Worm (Caenorhabditis elegans) whole organism, midembryonic: Measurements from ENCODE around the gene oac-50.

Experiments
- T22C8.4 ChIP-seq: fragments of 200-800 bp; sonication (Bioruptor generic); IDR thresholded peaks from 2 replicates; pipeline ENCODE4 v1.3.6; 2022; ENCODE audit warnings: missing genetic modification characterization, missing compliant biosample characterization
- cog-1 ChIP-seq: sonication (generic microtip); optimal IDR thresholded peaks from 2 replicates; lab custom pipeline; 2016; ENCODE audit warnings: missing genetic modification characterization, missing compliant biosample characterization
- flt-1 ChIP-seq: fragments of 200-800 bp; sonication (Bioruptor generic); IDR thresholded peaks from 2 replicates; pipeline ENCODE4 v1.3.6; 2022; ENCODE audit warnings: missing genetic modification characterization, missing compliant biosample characterization
- klf-2 ChIP-seq: fragments of 200-800 bp; sonication (Bioruptor generic); conservative IDR thresholded peaks from 2 replicates; pipeline ENCODE4 v1.3.6; 2022; ENCODE audit warnings: missing genetic modification reagents, missing genetic modification characterization, missing compliant biosample characterization
- med-1 ChIP-seq: sonication (generic microtip); optimal IDR thresholded peaks from 2 replicates; lab custom pipeline; 2017; ENCODE audit warnings: missing genetic modification characterization, mild to moderate bottlenecking, missing compliant biosample characterization, antibody characterized with exemption, missing genetic modification reagents; ENCODE audit not compliant: insufficient read depth
- ref-1 ChIP-seq: fragments of 200-800 bp; sonication (Bioruptor generic); conservative IDR thresholded peaks from 2 replicates; pipeline ENCODE4 v1.3.6; 2022; ENCODE audit warnings: missing genetic modification reagents, missing genetic modification characterization, missing compliant biosample characterization
- tab-1 ChIP-seq: fragments of 200-800 bp; sonication (Bioruptor generic); IDR thresholded peaks from 2 replicates; pipeline ENCODE4 v1.3.6; 2022; ENCODE audit warnings: missing genetic modification characterization, missing compliant biosample characterization
- ztf-23 ChIP-seq: fragments of 200-800 bp; sonication (Bioruptor generic); IDR thresholded peaks from 2 replicates; pipeline ENCODE4 v1.3.6; 2022; ENCODE audit warnings: missing genetic modification reagents, missing genetic modification characterization, missing compliant biosample characterization
- ztf-29 ChIP-seq: fragments of 200-800 bp; sonication (Bioruptor generic); IDR thresholded peaks from 2 replicates; pipeline ENCODE4 v1.3.6; 2022; ENCODE audit warnings: missing genetic modification reagents, missing genetic modification characterization, missing compliant biosample characterization

The oac-50 gene

ce11 chrV:9054771-9055170 lies 18.6 kb downstream of the oac-50 start, which contains the start of gene swm-1:
Gene swm-1 (minus strand): TSS chrV:9054871.
- TF ChIP-seq ref-1, result no peak
- TF ChIP-seq med-1 (GFP tag; lab: Kevin White, UChicago), result no peak
- TF ChIP-seq tab-1 (GFP tag; lab: Robert Waterston, UW), result no peak
- TF ChIP-seq klf-2 (GFP tag; lab: Robert Waterston, UW), result no peak
- no peak for TF ChIP-seq flt-1 (GFP tag; lab: Robert Waterston, UW)
- no peak for TF ChIP-seq cog-1 (tag; lab: Kevin White, UChicago)
- no peak for TF ChIP-seq ztf-29 (GFP tag; lab: Robert Waterston, UW)
- TF ChIP-seq ztf-23 (GFP tag; lab: Robert Waterston, UW), result no peak
- TF ChIP-seq T22C8.4, result no peak

- TF ChIP-seq T22C8.4 (no peak), flt-1 (GFP tag; lab: Robert Waterston, UW) (no peak), tab-1 (GFP tag; lab: Robert Waterston, UW) (no peak), klf-2 (GFP tag; lab: Robert Waterston, UW) (no peak), ref-1 (no peak), cog-1 (tag; lab: Kevin White, UChicago) (no peak), ztf-23 (GFP tag; lab: Robert Waterston, UW) (no peak), med-1 (GFP tag; lab: Kevin White, UChicago) (no peak), ztf-29 (GFP tag; lab: Robert Waterston, UW) (no peak)
Measured at ce11 chrV:9053969-9054368, 19.4 kb downstream of the oac-50 start, which contains the start of gene C25E10.8. Gene C25E10.8 (minus strand): TSS chrV:9054069.

- no peak for TF ChIP-seq cog-1 (tag; lab: Kevin White, UChicago)
- no peak for TF ChIP-seq T22C8.4
- no peak for TF ChIP-seq med-1 (GFP tag; lab: Kevin White, UChicago)
- no peak for TF ChIP-seq flt-1 (GFP tag; lab: Robert Waterston, UW)
- no peak for TF ChIP-seq ztf-23 (GFP tag; lab: Robert Waterston, UW)
- TF ChIP-seq tab-1 (GFP tag; lab: Robert Waterston, UW), result no peak
- no peak for TF ChIP-seq klf-2 (GFP tag; lab: Robert Waterston, UW)
- no peak for TF ChIP-seq ztf-29 (GFP tag; lab: Robert Waterston, UW)
Measured at ce11 chrV:9053235-9053634, 20.1 kb downstream of the oac-50 start.

DNA sequence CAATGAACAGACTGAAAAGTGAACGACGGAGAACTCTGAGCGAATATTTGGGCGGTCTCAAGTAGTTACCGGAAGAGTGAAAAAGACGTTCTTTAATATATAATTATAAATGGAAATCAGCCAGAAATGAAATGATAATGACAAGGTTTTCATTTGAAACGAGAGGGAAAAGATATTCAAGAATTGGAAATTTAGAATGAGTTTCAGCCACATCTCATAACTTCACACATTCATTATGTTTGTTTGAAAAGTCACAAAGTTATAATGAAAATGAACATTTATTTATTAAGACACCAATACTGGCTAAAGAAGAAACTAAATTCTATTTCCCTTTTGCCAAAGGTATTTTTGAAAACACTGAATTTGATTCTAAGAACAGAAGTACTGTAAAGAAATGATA lies 22.2 kb downstream of the oac-50 start, which contains the start of gene C25E10.7:
Gene C25E10.7 (minus strand): TSS at position 101 of the 400 bp plus-strand sequence.
- TF ChIP-seq tab-1 (GFP tag; lab: Robert Waterston, UW) (no peak), flt-1 (GFP tag; lab: Robert Waterston, UW) (no peak), med-1 (GFP tag; lab: Kevin White, UChicago) (no peak), T22C8.4 (no peak), ztf-29 (GFP tag; lab: Robert Waterston, UW) (no peak)

ce11 chrV:9049271-9049670 lies 24.1 kb downstream of the oac-50 start:
- TF ChIP-seq ztf-29 (GFP tag; lab: Robert Waterston, UW), result no peak
- no peak for TF ChIP-seq flt-1 (GFP tag; lab: Robert Waterston, UW)
- no peak for TF ChIP-seq med-1 (GFP tag; lab: Kevin White, UChicago)
- no peak for TF ChIP-seq ztf-23 (GFP tag; lab: Robert Waterston, UW)
- no peak for TF ChIP-seq tab-1 (GFP tag; lab: Robert Waterston, UW)
- no peak for TF ChIP-seq T22C8.4

DNA sequence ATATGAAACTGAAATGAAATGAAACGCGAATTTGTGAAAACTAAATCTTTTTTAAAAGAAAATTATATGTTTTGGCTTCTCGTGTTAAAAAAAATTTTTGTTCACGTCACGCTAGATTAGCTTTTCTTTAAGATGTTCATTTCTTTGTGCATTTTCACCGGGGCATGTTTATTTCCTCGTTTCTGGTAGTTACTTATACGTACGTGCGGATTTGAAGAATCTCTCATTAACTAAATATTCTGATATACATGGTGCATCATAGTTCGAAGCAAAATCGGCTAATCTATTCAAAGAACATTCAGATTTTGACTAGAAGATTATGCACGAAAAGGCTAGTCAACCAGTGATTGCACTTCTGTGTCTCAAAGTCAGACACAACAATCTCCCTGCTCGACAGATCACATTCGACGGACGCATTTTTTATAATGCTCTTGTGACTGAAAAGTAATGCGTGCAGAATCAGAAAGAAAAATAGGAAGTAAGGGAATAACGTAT lies 25.7 kb downstream of the oac-50 start, which contains the start of gene C25E10.17:
Gene C25E10.17 (minus strand): TSS at position 51 of the 495 bp plus-strand sequence.
- no peak for TF ChIP-seq T22C8.4
- TF ChIP-seq flt-1 (GFP tag; lab: Robert Waterston, UW), result no peak
- TF ChIP-seq tab-1 (GFP tag; lab: Robert Waterston, UW), result no peak
- no peak for TF ChIP-seq ref-1
- no peak for TF ChIP-seq ztf-29 (GFP tag; lab: Robert Waterston, UW)
- no peak for TF ChIP-seq med-1 (GFP tag; lab: Kevin White, UChicago)
- no peak for TF ChIP-seq ztf-23 (GFP tag; lab: Robert Waterston, UW)
- TF ChIP-seq klf-2 (GFP tag; lab: Robert Waterston, UW), result no peak
- TF ChIP-seq cog-1 (tag; lab: Kevin White, UChicago), result no peak

DNA sequence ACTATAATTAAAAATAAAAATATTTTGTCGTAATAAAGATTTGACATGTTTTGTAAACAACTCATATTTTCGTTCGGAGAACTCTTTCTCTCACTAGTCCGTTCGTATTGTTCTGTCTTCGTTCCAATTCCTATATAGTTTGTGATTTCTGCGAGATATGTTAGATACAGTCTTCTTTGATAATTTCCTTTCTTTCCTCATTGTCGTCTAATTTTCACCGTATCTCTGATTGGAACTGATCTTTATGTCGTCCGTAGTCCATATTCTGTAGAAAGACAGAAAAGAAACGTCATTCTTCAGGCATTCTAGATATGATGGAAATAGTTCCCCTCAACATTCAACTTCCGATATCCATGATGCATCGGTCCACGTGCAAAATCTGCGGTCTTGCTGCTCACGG lies 28.5 kb downstream of the oac-50 start, which contains the start of gene nhr-30:
Gene nhr-30 (plus strand): TSS at position 301 of the 400 bp plus-strand sequence.
- no peak for TF ChIP-seq ztf-29 (GFP tag; lab: Robert Waterston, UW)

DNA sequence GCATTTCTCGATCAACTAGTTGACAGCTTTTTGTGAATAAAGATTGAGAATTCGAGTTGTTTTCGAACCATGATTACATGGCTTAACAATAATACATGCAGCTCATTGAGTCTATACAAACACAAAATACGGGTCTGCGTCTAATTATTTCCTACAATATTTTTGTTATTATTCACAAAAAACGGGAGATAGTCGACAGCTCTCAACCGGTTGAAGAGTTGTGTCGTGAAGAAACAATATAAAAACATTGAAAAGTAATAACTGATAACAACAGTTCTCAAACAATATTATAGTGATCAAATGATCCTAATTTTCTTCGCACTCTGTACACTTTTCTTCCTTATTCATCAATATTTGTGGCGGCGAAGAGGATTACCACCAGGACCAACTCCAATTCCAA lies 32.3 kb downstream of the oac-50 start, which contains the start of gene cyp-33B1:
Gene cyp-33B1 (plus strand): TSS at position 301 of the 400 bp plus-strand sequence.
- TF ChIP-seq flt-1 (GFP tag; lab: Robert Waterston, UW), result no peak
- TF ChIP-seq med-1 (GFP tag; lab: Kevin White, UChicago), result no peak
- TF ChIP-seq ztf-29 (GFP tag; lab: Robert Waterston, UW), result no peak
- no peak for TF ChIP-seq tab-1 (GFP tag; lab: Robert Waterston, UW)
- TF ChIP-seq cog-1 (tag; lab: Kevin White, UChicago), result no peak
- no peak for TF ChIP-seq T22C8.4
- TF ChIP-seq ref-1, result no peak
- TF ChIP-seq ztf-23 (GFP tag; lab: Robert Waterston, UW), result no peak
- TF ChIP-seq klf-2 (GFP tag; lab: Robert Waterston, UW), result no peak

DNA sequence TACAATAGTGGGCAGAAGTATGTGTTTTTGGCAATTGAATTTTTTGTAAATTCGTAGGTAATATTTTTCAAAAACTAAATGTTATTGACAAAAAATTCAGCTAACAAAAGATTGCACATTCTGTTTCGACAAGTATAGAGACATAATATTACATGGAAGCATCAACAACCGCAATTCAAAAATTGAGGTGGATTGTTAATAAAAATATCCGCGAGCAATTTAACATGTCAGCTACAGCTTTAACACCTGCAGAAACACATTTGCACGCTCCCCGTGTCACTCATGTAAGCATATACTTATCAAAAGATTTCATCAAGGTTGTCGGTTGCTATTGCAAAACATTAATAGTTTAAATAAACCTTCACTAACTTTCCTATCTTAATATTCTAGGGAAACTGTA lies 37.7 kb downstream of the oac-50 start, which contains the start of gene srsx-34:
Gene srsx-34 (plus strand): TSS at position 301 of the 400 bp plus-strand sequence.
- no peak for TF ChIP-seq T22C8.4
- TF ChIP-seq ref-1, result no peak
- no peak for TF ChIP-seq ztf-23 (GFP tag; lab: Robert Waterston, UW)
- TF ChIP-seq klf-2 (GFP tag; lab: Robert Waterston, UW), result no peak
- TF ChIP-seq tab-1 (GFP tag; lab: Robert Waterston, UW), result no peak

DNA sequence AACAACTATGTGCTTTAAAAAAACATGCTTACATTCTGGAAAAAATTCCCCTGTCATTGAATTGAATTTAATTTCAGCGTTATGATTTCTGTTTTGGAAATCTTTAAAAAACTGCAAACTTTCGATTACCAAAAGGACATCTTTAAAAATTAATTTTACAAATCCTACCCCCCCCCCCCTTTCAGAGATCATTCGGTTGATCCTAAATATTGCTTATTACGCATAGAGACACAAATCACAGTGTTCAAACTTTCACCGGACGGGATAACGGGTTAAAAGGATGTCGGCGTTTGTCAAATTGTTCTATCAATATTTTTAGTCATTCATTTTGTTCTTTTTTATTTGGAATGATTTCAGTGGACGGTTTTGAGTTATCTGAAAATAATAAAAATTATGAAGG lies 40.1 kb downstream of the oac-50 start, which contains the start of gene C25E10.4:
Gene C25E10.4 (plus strand): TSS at position 301 of the 400 bp plus-strand sequence.
- no peak for TF ChIP-seq flt-1 (GFP tag; lab: Robert Waterston, UW)
- no peak for TF ChIP-seq tab-1 (GFP tag; lab: Robert Waterston, UW)
- no peak for TF ChIP-seq klf-2 (GFP tag; lab: Robert Waterston, UW)
- TF ChIP-seq cog-1 (tag; lab: Kevin White, UChicago), result no peak
- TF ChIP-seq ztf-23 (GFP tag; lab: Robert Waterston, UW), result no peak
- no peak for TF ChIP-seq ref-1
- TF ChIP-seq ztf-29 (GFP tag; lab: Robert Waterston, UW), result no peak
- no peak for TF ChIP-seq T22C8.4
- no peak for TF ChIP-seq med-1 (GFP tag; lab: Kevin White, UChicago)
